Fruit fly (Drosophila melanogaster) Kc167 (cell line): Measurements from ENCODE around the gene CG17597.

ENCODE experiments used
- Myc ChIP-seq: fragments of >200 bp; optimal IDR thresholded peaks from 2 replicates; lab custom pipeline; 2017; ENCODE audit warnings: missing external identifiers
- h ChIP-seq: fragments of >200 bp; optimal IDR thresholded peaks from 3 replicates; lab custom pipeline; 2018; ENCODE audit warnings: missing external identifiers
- insv ChIP-seq: fragments of >200 bp; optimal IDR thresholded peaks from 3 replicates; lab custom pipeline; 2018; ENCODE audit warnings: missing external identifiers
- psq ChIP-seq: fragments of >200 bp; optimal IDR thresholded peaks from 2 replicates; lab custom pipeline; 2017; ENCODE audit warnings: missing external identifiers

DNA sequence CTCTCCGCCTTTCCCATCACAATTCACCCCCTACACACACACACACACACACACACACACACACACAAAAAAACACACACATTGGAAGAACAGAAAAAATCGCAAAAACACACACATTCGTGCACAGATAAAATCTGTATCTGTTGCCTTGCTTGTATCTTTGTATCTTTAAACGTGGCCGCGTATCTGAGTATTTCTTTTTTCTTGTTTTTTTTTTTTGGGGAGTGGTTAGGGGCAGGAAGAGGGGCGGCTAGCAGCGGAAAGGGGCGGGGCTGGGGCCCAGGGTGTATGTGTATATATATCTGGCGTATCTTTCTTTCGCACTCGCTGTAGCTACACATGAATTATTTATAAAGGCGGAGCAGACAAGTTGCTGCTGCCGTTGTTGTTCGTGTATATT, 35.6 kb upstream of the CG17597 start:
- TF ChIP-seq Myc (no peak), h (lab: Kevin White, UChicago) (no peak), psq (lab: Kevin White, UChicago) (no peak), insv (lab: Kevin White, UChicago) (no peak)
